Worm (Caenorhabditis elegans): Measurements from ENCODE around the gene Y57E12AL.6.

Gene Y57E12AL.6

ce11 chrV:7096129-7096730 is 36.0 kb upstream of the Y57E12AL.6 start:
- TF ChIP-seq pha-4 (tag; optimal IDR thresholded peaks at IDR 0.05) (no peak), ceh-9 (tag; optimal IDR thresholded peaks at IDR 0.05) (no peak), elt-2 (tag; optimal IDR thresholded peaks at IDR 0.05) (no peak), dmd-4 (tag; optimal IDR thresholded peaks at IDR 0.05; ENCODE audit: borderline replicate concordance) (no peak), nhr-232 (tag; optimal IDR thresholded peaks at IDR 0.05) (no peak), odd-2 (tag; optimal IDR thresholded peaks at IDR 0.05) (no peak), dve-1 (tag; optimal IDR thresholded peaks at IDR 0.05) (no peak), hlh-30 (tag; optimal IDR thresholded peaks at IDR 0.05; ENCODE audit: insufficient read depth) (no peak), zip-5 (tag; optimal IDR thresholded peaks at IDR 0.05) (no peak), elt-4 (tag; optimal IDR thresholded peaks at IDR 0.05) (no peak), mec-3 (tag; optimal IDR thresholded peaks at IDR 0.05; ENCODE audit: borderline replicate concordance) (no peak), unc-42 (tag; optimal IDR thresholded peaks at IDR 0.05) (no peak), eyg-1 (tag; optimal IDR thresholded peaks at IDR 0.05) (no peak)

- TF ChIP-seq lim-6 (tag; optimal IDR thresholded peaks at IDR 0.05) (no peak), nfya-1 (tag; optimal IDR thresholded peaks at IDR 0.05) (no peak), che-1 (tag; optimal IDR thresholded peaks at IDR 0.05) (no peak), hlh-6 (tag; optimal IDR thresholded peaks at IDR 0.05) (no peak), lin-11 (tag; optimal IDR thresholded peaks at IDR 0.05) (no peak), elt-2 (tag; optimal IDR thresholded peaks at IDR 0.05) (no peak), eyg-1 (tag; optimal IDR thresholded peaks at IDR 0.05) (no peak), unc-42 (tag; optimal IDR thresholded peaks at IDR 0.05) (no peak), madf-2 (tag; optimal IDR thresholded peaks at IDR 0.05) (no peak), pat-9 (tag; optimal IDR thresholded peaks at IDR 0.05) (no peak), K02D7.2 (tag; optimal IDR thresholded peaks at IDR 0.05) (no peak), rnt-1 (tag; optimal IDR thresholded peaks at IDR 0.05) (no peak), mec-3 (tag; optimal IDR thresholded peaks at IDR 0.05; ENCODE audit: borderline replicate concordance) (no peak), gmeb-2 (tag; optimal IDR thresholded peaks at IDR 0.05) (no peak), unc-55 (GFP tag; optimal IDR thresholded peaks at IDR 0.05) (no peak), pqm-1 (tag; optimal IDR thresholded peaks at IDR 0.05) (no peak), zip-5 (tag; optimal IDR thresholded peaks at IDR 0.05) (no peak), dmd-4 (tag; optimal IDR thresholded peaks at IDR 0.05; ENCODE audit: borderline replicate concordance) (no peak)
Observed at ce11 chrV:7095254-7095990, 35.2 kb upstream of the Y57E12AL.6 start.

ce11 chrV:7093720-7094401 is 33.6 kb upstream of the Y57E12AL.6 start, which contains the start of gene nhr-135:
nhr-135 (minus strand) TSS chrV:7093770.
- TF ChIP-seq ceh-18 (tag; optimal IDR thresholded peaks at IDR 0.05) (no peak), elt-2 (tag; optimal IDR thresholded peaks at IDR 0.05) (peak; percentile 8), pat-9 (tag; optimal IDR thresholded peaks at IDR 0.05) (no peak), ama-1 (optimal IDR thresholded peaks at IDR 0.05) (no peak), rnt-1 (tag; optimal IDR thresholded peaks at IDR 0.05) (no peak)

- no peak for TF ChIP-seq hlh-30 (tag; optimal IDR thresholded peaks at IDR 0.05; ENCODE audit: insufficient read depth)
- TF ChIP-seq pag-3 (tag; optimal IDR thresholded peaks at IDR 0.05; ENCODE audit: borderline replicate concordance), result no peak
- TF ChIP-seq fax-1 (tag; optimal IDR thresholded peaks at IDR 0.05), result no peak
- TF ChIP-seq pat-9 (tag; optimal IDR thresholded peaks at IDR 0.05), result no peak
- TF ChIP-seq odd-2 (tag; optimal IDR thresholded peaks at IDR 0.05), result no peak
- TF ChIP-seq tbx-2 (tag; optimal IDR thresholded peaks at IDR 0.05), result no peak
- TF ChIP-seq ceh-30 (tag; optimal IDR thresholded peaks at IDR 0.05), result no peak
- TF ChIP-seq syd-9 (tag; optimal IDR thresholded peaks at IDR 0.05), result no peak
- TF ChIP-seq hlh-8 (tag; optimal IDR thresholded peaks at IDR 0.05), result no peak
- no peak for TF ChIP-seq dve-1 (tag; optimal IDR thresholded peaks at IDR 0.05)
Observed at ce11 chrV:7091287-7091686, 31.0 kb upstream of the Y57E12AL.6 start, which contains the start of gene nhr-286. nhr-286 (minus strand) TSS chrV:7091610.
